Fruit fly (Drosophila melanogaster) whole organism, prepupa: ENCODE results near the gene CG6985.

ENCODE experiments used
- CG15336 ChIP-seq: fragments of 200-800 bp; sonication (Bioruptor generic); IDR thresholded peaks from 2 replicates; pipeline ENCODE4 v1.3.6; 2022; ENCODE audit warnings: missing biosample characterization, missing genetic modification characterization
- Ets96B ChIP-seq: fragments of 200-800 bp; optimal IDR thresholded peaks from 2 replicates; lab custom pipeline; 2019; ENCODE audit warnings: missing biosample characterization, mild to moderate bottlenecking, missing genetic modification characterization, moderate library complexity
- Gug ChIP-seq: fragments of 200-800 bp; sonication (Bioruptor generic); IDR thresholded peaks from 2 replicates; pipeline ENCODE4 v1.3.6; 2022; ENCODE audit warnings: missing biosample characterization, missing genetic modification characterization
- Sox102F ChIP-seq: fragments of 200-800 bp; sonication (Bioruptor generic); optimal IDR thresholded peaks from 2 replicates; lab custom pipeline; 2016; ENCODE audit warnings: missing biosample characterization, mild to moderate bottlenecking, missing genetic modification characterization
- dsx ChIP-seq: fragments of 200-800 bp; optimal IDR thresholded peaks from 3 replicates; lab custom pipeline; 2019; ENCODE audit warnings: missing biosample characterization, mild to moderate bottlenecking, missing genetic modification characterization, moderate library complexity; ENCODE audit not compliant: poor library complexity, severe bottlenecking
- vri ChIP-seq: fragments of 200-800 bp; sonication (Bioruptor generic); optimal IDR thresholded peaks from 3 replicates; lab custom pipeline; 2016; ENCODE audit warnings: missing biosample characterization, mild to moderate bottlenecking, missing genetic modification characterization

dm6 chr3R:22751698-22752097, 10.7 kb downstream of the CG6985 start:
- TF ChIP-seq Gug (GFP tag; lab: Robert Waterston, UW) (no peak), Ets96B (tag; lab: Kevin White, UChicago) (no peak), Sox102F (GFP tag; lab: Kevin White, UChicago) (no peak), vri (no peak), dsx (GFP tag; lab: Kevin White, UChicago) (no peak), CG15336 (no peak)
